Fruit fly (Drosophila melanogaster) whole organism, prepupa: ENCODE measurements around the gene Sec16.
A peak's percentile ranks its signal among the peaks of the same experiment; 100 is the strongest.

Experiments used
- CG10631 ChIP-seq: fragments of 200-800 bp; sonication (Bioruptor generic); optimal IDR thresholded peaks from 2 replicates; lab custom pipeline; 2016; ENCODE audit warnings: missing biosample characterization, missing genetic modification characterization
- CG10669 ChIP-seq: fragments of 200-800 bp; sonication (Bioruptor generic); optimal IDR thresholded peaks from 3 replicates; lab custom pipeline; 2018; ENCODE audit warnings: missing biosample characterization, mild to moderate bottlenecking, missing genetic modification characterization, moderate library complexity
- CG11294 ChIP-seq: fragments of 200-800 bp; sonication (Bioruptor generic); IDR thresholded peaks from 2 replicates; pipeline ENCODE4 v1.3.6; 2022; ENCODE audit warnings: missing biosample characterization, missing genetic modification characterization
- CG11902 ChIP-seq: fragments of 200-800 bp; sonication (Bioruptor generic); optimal IDR thresholded peaks from 3 replicates; lab custom pipeline; 2016; ENCODE audit warnings: missing biosample characterization, missing genetic modification characterization
- CG15336 ChIP-seq: fragments of 200-800 bp; sonication (Bioruptor generic); IDR thresholded peaks from 2 replicates; pipeline ENCODE4 v1.3.6; 2022; ENCODE audit warnings: missing biosample characterization, missing genetic modification characterization
- CG1621 ChIP-seq: fragments of 200-800 bp; sonication (Bioruptor generic); optimal IDR thresholded peaks from 3 replicates; lab custom pipeline; 2018; ENCODE audit warnings: missing biosample characterization, mild to moderate bottlenecking, missing genetic modification characterization
- CG31627 ChIP-seq: fragments of 200-800 bp; sonication (Bioruptor generic); optimal IDR thresholded peaks from 3 replicates; lab custom pipeline; 2016; ENCODE audit warnings: missing biosample characterization, missing genetic modification characterization
- CG32006 ChIP-seq: fragments of 200-800 bp; sonication (Bioruptor generic); optimal IDR thresholded peaks from 3 replicates; lab custom pipeline; 2017; ENCODE audit warnings: missing biosample characterization, mild to moderate bottlenecking, missing genetic modification characterization
- CG34406 ChIP-seq: fragments of 200-800 bp; sonication (Bioruptor generic); optimal IDR thresholded peaks from 3 replicates; lab custom pipeline; 2016; ENCODE audit warnings: missing biosample characterization, missing genetic modification characterization
- CG3919 ChIP-seq: fragments of 200-800 bp; sonication (Bioruptor generic); optimal IDR thresholded peaks from 3 replicates; lab custom pipeline; 2016; ENCODE audit warnings: missing biosample characterization, missing genetic modification characterization
- CG4318 ChIP-seq: fragments of 200-800 bp; sonication (Bioruptor generic); optimal IDR thresholded peaks from 3 replicates; lab custom pipeline; 2017; ENCODE audit warnings: missing biosample characterization, mild to moderate bottlenecking, missing genetic modification characterization
- CG6163 ChIP-seq: fragments of 200-800 bp; sonication (Bioruptor generic); IDR thresholded peaks from 3 replicates; pipeline ENCODE4 v1.3.6; 2022; ENCODE audit warnings: missing biosample characterization, missing genetic modification characterization
- CG6276 ChIP-seq: fragments of 200-800 bp; sonication (Bioruptor generic); optimal IDR thresholded peaks from 2 replicates; lab custom pipeline; 2017; ENCODE audit warnings: missing biosample characterization, mild to moderate bottlenecking, missing genetic modification characterization
- CG6792 ChIP-seq: fragments of 200-800 bp; sonication (Bioruptor generic); optimal IDR thresholded peaks from 3 replicates; lab custom pipeline; 2016; ENCODE audit warnings: missing biosample characterization, missing genetic modification characterization
- CG6808 ChIP-seq: fragments of 200-800 bp; sonication (Bioruptor generic); optimal IDR thresholded peaks from 3 replicates; lab custom pipeline; 2017; ENCODE audit warnings: missing biosample characterization, missing genetic modification characterization, mild to moderate bottlenecking, moderate library complexity, missing genetic modification reagents
- CG6854 ChIP-seq: fragments of 200-800 bp; sonication (Bioruptor generic); optimal IDR thresholded peaks from 2 replicates; lab custom pipeline; 2017; ENCODE audit warnings: missing biosample characterization, mild to moderate bottlenecking, missing genetic modification characterization
- CG7368 ChIP-seq: fragments of 200-800 bp; sonication (Bioruptor generic); optimal IDR thresholded peaks from 3 replicates; lab custom pipeline; 2016; ENCODE audit warnings: missing biosample characterization, missing genetic modification characterization
- CG8119 ChIP-seq: fragments of 200-800 bp; sonication (Bioruptor generic); IDR thresholded peaks from 3 replicates; pipeline ENCODE4 v1.3.6; 2022; ENCODE audit warnings: missing biosample characterization, missing genetic modification characterization
- CG9139 ChIP-seq: fragments of 200-800 bp; sonication (Bioruptor generic); optimal IDR thresholded peaks from 3 replicates; lab custom pipeline; 2017; ENCODE audit warnings: missing biosample characterization, mild to moderate bottlenecking, missing genetic modification characterization
- Eip75B ChIP-seq: fragments of 200-800 bp; sonication (Bioruptor generic); optimal IDR thresholded peaks from 3 replicates; lab custom pipeline; 2016; ENCODE audit warnings: missing biosample characterization, missing genetic modification characterization
- Eip93F ChIP-seq: fragments of 200-800 bp; sonication (Bioruptor generic); optimal IDR thresholded peaks from 2 replicates; lab custom pipeline; 2016; ENCODE audit warnings: missing biosample characterization, mild to moderate bottlenecking, missing genetic modification characterization
- Ets21C ChIP-seq: fragments of 200-800 bp; sonication (Bioruptor generic); optimal IDR thresholded peaks from 3 replicates; lab custom pipeline; 2016; ENCODE audit warnings: missing biosample characterization, missing genetic modification characterization
- Ets96B ChIP-seq: fragments of 200-800 bp; optimal IDR thresholded peaks from 2 replicates; lab custom pipeline; 2019; ENCODE audit warnings: missing biosample characterization, mild to moderate bottlenecking, missing genetic modification characterization, moderate library complexity
- Gug ChIP-seq: fragments of 200-800 bp; sonication (Bioruptor generic); IDR thresholded peaks from 2 replicates; pipeline ENCODE4 v1.3.6; 2022; ENCODE audit warnings: missing biosample characterization, missing genetic modification characterization
- Hr38 ChIP-seq: sonication (Bioruptor generic); optimal IDR thresholded peaks from 2 replicates; lab custom pipeline; 2016; ENCODE audit warnings: missing biosample characterization, missing genetic modification characterization
- Hr39 ChIP-seq: fragments of 200-800 bp; sonication (Bioruptor generic); optimal IDR thresholded peaks from 2 replicates; lab custom pipeline; 2016; ENCODE audit warnings: missing biosample characterization, missing genetic modification characterization
- Hr4 ChIP-seq: fragments of 200-800 bp; sonication (Bioruptor generic); optimal IDR thresholded peaks from 3 replicates; lab custom pipeline; 2016; ENCODE audit warnings: missing biosample characterization, missing genetic modification characterization
- Lpt ChIP-seq: fragments of 200-800 bp; sonication (Bioruptor generic); optimal IDR thresholded peaks from 3 replicates; lab custom pipeline; 2016; ENCODE audit warnings: missing biosample characterization, missing genetic modification characterization
- OdsH ChIP-seq: fragments of 200-800 bp; sonication (Bioruptor generic); optimal IDR thresholded peaks from 3 replicates; lab custom pipeline; 2016; ENCODE audit warnings: missing biosample characterization, missing genetic modification characterization
- Smox ChIP-seq: fragments of 200-800 bp; sonication (Bioruptor generic); optimal IDR thresholded peaks from 3 replicates; lab custom pipeline; 2016; ENCODE audit warnings: missing biosample characterization, missing genetic modification characterization
- Sox102F ChIP-seq: fragments of 200-800 bp; sonication (Bioruptor generic); optimal IDR thresholded peaks from 2 replicates; lab custom pipeline; 2016; ENCODE audit warnings: missing biosample characterization, mild to moderate bottlenecking, missing genetic modification characterization
- Sox14 ChIP-seq: fragments of 200-800 bp; sonication (Bioruptor generic); optimal IDR thresholded peaks from 3 replicates; lab custom pipeline; 2016; ENCODE audit warnings: missing biosample characterization, missing genetic modification characterization
- Sox15 ChIP-seq: fragments of 200-800 bp; sonication (Bioruptor generic); optimal IDR thresholded peaks from 3 replicates; lab custom pipeline; 2016; ENCODE audit warnings: missing biosample characterization, missing genetic modification characterization
- achi ChIP-seq: fragments of 200-800 bp; sonication (Bioruptor generic); optimal IDR thresholded peaks from 3 replicates; lab custom pipeline; 2016; ENCODE audit warnings: missing biosample characterization, missing genetic modification characterization
- acj6 ChIP-seq: fragments of 200-800 bp; sonication (Bioruptor generic); optimal IDR thresholded peaks from 3 replicates; lab custom pipeline; 2016; ENCODE audit warnings: missing biosample characterization, missing genetic modification characterization
- dac ChIP-seq: fragments of 200-800 bp; sonication (Bioruptor generic); optimal IDR thresholded peaks from 2 replicates; lab custom pipeline; 2017; ENCODE audit warnings: missing biosample characterization, mild to moderate bottlenecking, missing genetic modification characterization
- dsx ChIP-seq: fragments of 200-800 bp; optimal IDR thresholded peaks from 3 replicates; lab custom pipeline; 2019; ENCODE audit warnings: missing biosample characterization, mild to moderate bottlenecking, missing genetic modification characterization, moderate library complexity; ENCODE audit not compliant: poor library complexity, severe bottlenecking
- eg ChIP-seq: fragments of 200-800 bp; sonication (Bioruptor generic); IDR thresholded peaks from 3 replicates; pipeline ENCODE4 v1.3.6; 2022; ENCODE audit warnings: missing biosample characterization, missing genetic modification characterization
- esn ChIP-seq: fragments of 200-800 bp; sonication (Bioruptor generic); optimal IDR thresholded peaks from 2 replicates; lab custom pipeline; 2016; ENCODE audit warnings: missing biosample characterization, mild to moderate bottlenecking, missing genetic modification characterization, moderate library complexity
- fd59A ChIP-seq: fragments of 200-800 bp; sonication (Bioruptor generic); optimal IDR thresholded peaks from 2 replicates; lab custom pipeline; 2017; ENCODE audit warnings: missing biosample characterization, mild to moderate bottlenecking, missing genetic modification characterization, missing genetic modification reagents
- lz ChIP-seq: fragments of 200-800 bp; sonication (Bioruptor generic); optimal IDR thresholded peaks from 3 replicates; lab custom pipeline; 2016; ENCODE audit warnings: missing biosample characterization, missing genetic modification characterization
- net ChIP-seq: fragments of 200-800 bp; sonication (Bioruptor generic); optimal IDR thresholded peaks from 3 replicates; lab custom pipeline; 2016; ENCODE audit warnings: missing biosample characterization, missing genetic modification characterization
- pdm3 ChIP-seq: fragments of 200-800 bp; sonication (Bioruptor generic); optimal IDR thresholded peaks from 3 replicates; lab custom pipeline; 2016; ENCODE audit warnings: missing biosample characterization, missing genetic modification characterization
- salr ChIP-seq, 2 experiments: fragments of 200-800 bp; sonication (Bioruptor generic); optimal IDR thresholded peaks; 3 replicates each; lab custom pipeline; 2016 to 2018; ENCODE audit warnings: missing biosample characterization in 2 of 2, missing genetic modification characterization in 2 of 2, mild to moderate bottlenecking in 1 of 2
- svp ChIP-seq: fragments of 200-800 bp; sonication (Bioruptor generic); peaks from one replicate; lab custom pipeline; 2016; ENCODE audit warnings: missing biosample characterization, missing genetic modification characterization
- topi ChIP-seq: fragments of 200-800 bp; sonication (Bioruptor generic); optimal IDR thresholded peaks from 3 replicates; lab custom pipeline; 2016; ENCODE audit warnings: missing biosample characterization, missing genetic modification characterization
- vri ChIP-seq: fragments of 200-800 bp; sonication (Bioruptor generic); optimal IDR thresholded peaks from 3 replicates; lab custom pipeline; 2016; ENCODE audit warnings: missing biosample characterization, mild to moderate bottlenecking, missing genetic modification characterization

Sec16 gene

dm6 chrX:12574666-12575202 is 21.1 kb upstream of the Sec16 start (continued):
- TF ChIP-seq CG6792 (GFP tag; lab: Kevin White, UChicago) (peak; percentile 64), OdsH (GFP tag; lab: Kevin White, UChicago) (peak; percentile 62), CG31627 (GFP tag; lab: Kevin White, UChicago) (peak; percentile 6), net (GFP tag; lab: Kevin White, UChicago) (peak; percentile 91), CG32006 (peak; percentile 80), CG10669 (GFP tag; lab: Kevin White, UChicago) (peak; percentile 91), fd59A (GFP tag; lab: Kevin White, UChicago) (peak; percentile 79), CG4318 (peak; percentile 1), CG11294 (GFP tag; lab: Robert Waterston, UW) (peak; percentile 40; the same call in 1 of the 2 replicates), Eip75B (peak; percentile 80), Hr38 (GFP tag; lab: Kevin White, UChicago) (no peak), Hr4 (GFP tag; lab: Kevin White, UChicago) (peak; percentile 44), Ets96B (peak; percentile 77), Gug (GFP tag; lab: Robert Waterston, UW) (peak; percentile 57), CG7368 (GFP tag; lab: Kevin White, UChicago) (peak; percentile 89), CG10631 (GFP tag; lab: Kevin White, UChicago) (peak; percentile 63), topi (peak; percentile 69), CG6808 (GFP tag; lab: Kevin White, UChicago) (peak; percentile 94), achi (GFP tag; lab: Kevin White, UChicago) (peak; percentile 74), CG6854 (GFP tag; lab: Kevin White, UChicago) (peak; percentile 90), CG15336 (peak; percentile 88), CG6276 (peak; percentile 93), Lpt (GFP tag; lab: Kevin White, UChicago) (peak; percentile 92), eg (GFP tag; lab: Robert Waterston, UW) (peak; percentile 95), CG11902 (GFP tag; lab: Kevin White, UChicago) (peak; percentile 16), CG1621 (tag; lab: Kevin White, UChicago) (peak; percentile 92), dac (peak; percentile 87), acj6 (GFP tag; lab: Kevin White, UChicago) (peak; percentile 50), pdm3 (GFP tag; lab: Kevin White, UChicago) (peak; percentile 82), CG3919 (GFP tag; lab: Kevin White, UChicago) (peak; percentile 85), svp (peak; percentile 84), Ets21C (GFP tag; lab: Kevin White, UChicago) (no peak), vri (GFP tag; lab: Kevin White, UChicago) (peak; percentile 88), esn (GFP tag; lab: Kevin White, UChicago) (peak; percentile 54)
- TF ChIP-seq, all 60 proteins: peak for 57

dm6 chrX:12575292-12575826 is 20.5 kb upstream of the Sec16 start:
- no peak for TF ChIP-seq CG32006
- TF ChIP-seq CG15336 = no peak
- no peak for TF ChIP-seq lz (GFP tag; lab: Kevin White, UChicago)
- no peak for TF ChIP-seq CG6163
- TF ChIP-seq CG10669 (GFP tag; lab: Kevin White, UChicago) = peak; percentile 18
- TF ChIP-seq achi (GFP tag; lab: Kevin White, UChicago) = no peak
- no peak; the same call in 2 of the 3 replicates for TF ChIP-seq eg (GFP tag; lab: Robert Waterston, UW)
- TF ChIP-seq CG8119 (GFP tag; lab: Robert Waterston, UW) = peak; percentile 31; the same call in 2 of the 3 replicates
- no peak for TF ChIP-seq Sox102F (GFP tag; lab: Kevin White, UChicago)
- no peak for TF ChIP-seq CG9139 (GFP tag; lab: Kevin White, UChicago)
- TF ChIP-seq Eip75B = no peak
- no peak for TF ChIP-seq CG7368 (GFP tag; lab: Kevin White, UChicago)
- no peak for TF ChIP-seq CG4318
- no peak for TF ChIP-seq Ets96B
- no peak for TF ChIP-seq Sox14 (GFP tag; lab: Kevin White, UChicago)
- no peak for TF ChIP-seq dac
- no peak for TF ChIP-seq Ets21C (GFP tag; lab: Kevin White, UChicago)
- TF ChIP-seq Smox (GFP tag; lab: Kevin White, UChicago) = no peak
- no peak for TF ChIP-seq Sox15 (GFP tag; lab: Kevin White, UChicago)
- no peak for TF ChIP-seq vri (GFP tag; lab: Kevin White, UChicago)
- no peak for TF ChIP-seq Hr39 (GFP tag; lab: Kevin White, UChicago)
- no peak for TF ChIP-seq salr (GFP tag; optimal IDR thresholded peaks at IDR 0.05; lab: Kevin White, UChicago)
- TF ChIP-seq CG34406 (GFP tag; lab: Kevin White, UChicago) = peak; percentile 6
- TF ChIP-seq svp = peak; percentile 78
- peak; percentile 8; the same call in 1 of the 2 replicates for TF ChIP-seq CG11294 (GFP tag; lab: Robert Waterston, UW)
- no peak for TF ChIP-seq dsx (GFP tag; lab: Kevin White, UChicago)
- no peak for TF ChIP-seq net (GFP tag; lab: Kevin White, UChicago)
- no peak for TF ChIP-seq CG10631 (GFP tag; lab: Kevin White, UChicago)
- no peak for TF ChIP-seq Hr38 (GFP tag; lab: Kevin White, UChicago)
- TF ChIP-seq CG3919 (GFP tag; lab: Kevin White, UChicago) = no peak
- no peak for TF ChIP-seq esn (GFP tag; lab: Kevin White, UChicago)
- no peak for TF ChIP-seq Eip93F (GFP tag; lab: Kevin White, UChicago)
